Fruit fly (Drosophila melanogaster) whole organism, embryonic: Measurements from ENCODE around the gene CG43072.

Experiments
- Atf3 ChIP-seq: fragments of 200-800 bp; sonication (Bioruptor generic); optimal IDR thresholded peaks from 3 replicates; lab custom pipeline; 2016; ENCODE audit warnings: missing biosample characterization, missing genetic modification characterization
- Bdp1 ChIP-seq: fragments of 200-800 bp; sonication (Bioruptor generic); optimal IDR thresholded peaks from 3 replicates; lab custom pipeline; 2016; ENCODE audit warnings: missing biosample characterization, missing genetic modification characterization
- CG10209 ChIP-seq: fragments of 200-800 bp; sonication (Bioruptor generic); optimal IDR thresholded peaks from 3 replicates; lab custom pipeline; 2017; ENCODE audit warnings: missing biosample characterization, mild to moderate bottlenecking, missing genetic modification characterization, missing genetic modification reagents
- CG11560 ChIP-seq: fragments of 200-800 bp; sonication (Bioruptor generic); IDR thresholded peaks from 3 replicates; pipeline ENCODE4 v1.3.6; 2022; ENCODE audit warnings: missing biosample characterization, missing genetic modification characterization
- CG12219 ChIP-seq: fragments of 200-800 bp; sonication (Bioruptor generic); optimal IDR thresholded peaks from 3 replicates; lab custom pipeline; 2018; ENCODE audit warnings: missing biosample characterization, mild to moderate bottlenecking, missing genetic modification characterization
- CG12391 ChIP-seq: fragments of 200-800 bp; sonication (Bioruptor generic); optimal IDR thresholded peaks from 3 replicates; lab custom pipeline; 2018; ENCODE audit warnings: missing biosample characterization, mild to moderate bottlenecking, missing genetic modification characterization, moderate library complexity
- CG14050 ChIP-seq: fragments of 200-800 bp; sonication (Bioruptor generic); IDR thresholded peaks from 3 replicates; pipeline ENCODE4 v1.3.6; 2022; ENCODE audit warnings: missing biosample characterization, missing genetic modification characterization
- CG14441 ChIP-seq: fragments of 200-800 bp; sonication (Bioruptor generic); IDR thresholded peaks from 2 replicates; pipeline ENCODE4 v1.3.6; 2022; ENCODE audit warnings: missing biosample characterization, missing genetic modification characterization
- CG14710 ChIP-seq: fragments of 200-800 bp; sonication (Bioruptor generic); optimal IDR thresholded peaks from 3 replicates; lab custom pipeline; 2019; ENCODE audit warnings: missing biosample characterization, mild to moderate bottlenecking, missing genetic modification characterization, moderate library complexity
- CG14860 ChIP-seq: fragments of 200-800 bp; sonication (Bioruptor generic); IDR thresholded peaks from 3 replicates; pipeline ENCODE4 v1.3.6; 2022; ENCODE audit warnings: missing biosample characterization, missing genetic modification characterization; ENCODE audit not compliant: partially characterized antibody
- CG15011 ChIP-seq: fragments of 200-800 bp; sonication (Bioruptor generic); optimal IDR thresholded peaks from 3 replicates; lab custom pipeline; 2018; ENCODE audit warnings: missing biosample characterization, mild to moderate bottlenecking, missing genetic modification characterization
- CG1529 ChIP-seq: fragments of 200-800 bp; sonication (Bioruptor generic); optimal IDR thresholded peaks from 3 replicates; lab custom pipeline; 2018; ENCODE audit warnings: missing biosample characterization, missing genetic modification characterization
- CG15696 ChIP-seq: fragments of 200-800 bp; sonication (Bioruptor generic); optimal IDR thresholded peaks from 2 replicates; lab custom pipeline; 2019; ENCODE audit warnings: missing biosample characterization, mild to moderate bottlenecking, missing genetic modification characterization, moderate library complexity
- CG17359 ChIP-seq: fragments of 200-800 bp; sonication (Bioruptor generic); optimal IDR thresholded peaks from 3 replicates; lab custom pipeline; 2018; ENCODE audit warnings: missing biosample characterization, mild to moderate bottlenecking, missing genetic modification characterization, moderate library complexity
- CG18764 ChIP-seq: fragments of 200-800 bp; sonication (Bioruptor generic); optimal IDR thresholded peaks from 3 replicates; lab custom pipeline; 2016; ENCODE audit warnings: missing biosample characterization, missing genetic modification characterization
- CG3281 ChIP-seq: fragments of 200-800 bp; sonication (Bioruptor generic); optimal IDR thresholded peaks from 3 replicates; lab custom pipeline; 2017; ENCODE audit warnings: missing biosample characterization, mild to moderate bottlenecking, missing genetic modification characterization
- CG6765 ChIP-seq: fragments of 200-800 bp; sonication (Bioruptor generic); optimal IDR thresholded peaks from 3 replicates; lab custom pipeline; 2017; ENCODE audit warnings: missing biosample characterization, mild to moderate bottlenecking, missing genetic modification characterization
- CG8924 ChIP-seq: fragments of 200-800 bp; optimal IDR thresholded peaks from 3 replicates; lab custom pipeline; 2019; ENCODE audit warnings: missing biosample characterization, mild to moderate bottlenecking, missing genetic modification characterization, moderate library complexity
- CoRest ChIP-seq: fragments of 200-800 bp; sonication (Bioruptor generic); optimal IDR thresholded peaks from 3 replicates; lab custom pipeline; 2018; ENCODE audit warnings: missing biosample characterization, mild to moderate bottlenecking, missing genetic modification characterization, moderate library complexity
- Ets97D ChIP-seq: fragments of 200-800 bp; sonication (Bioruptor generic); optimal IDR thresholded peaks from 3 replicates; lab custom pipeline; 2016; ENCODE audit warnings: missing biosample characterization, missing genetic modification characterization
- HHEX ChIP-seq: fragments of 200-800 bp; sonication (Bioruptor generic); optimal IDR thresholded peaks from 3 replicates; lab custom pipeline; 2017; ENCODE audit warnings: missing biosample characterization, mild to moderate bottlenecking, missing genetic modification characterization, missing genetic modification reagents
- HLHmδ ChIP-seq: fragments of 200-800 bp; sonication (Bioruptor generic); optimal IDR thresholded peaks from 2 replicates; lab custom pipeline; 2018; ENCODE audit warnings: missing biosample characterization, mild to moderate bottlenecking, missing genetic modification characterization, moderate library complexity
- HmgZ ChIP-seq: fragments of 200-800 bp; sonication (Bioruptor generic); optimal IDR thresholded peaks from 2 replicates; lab custom pipeline; 2018; ENCODE audit warnings: missing biosample characterization, mild to moderate bottlenecking, missing genetic modification characterization
- Hmr ChIP-seq: fragments of 200-800 bp; sonication (Bioruptor generic); optimal IDR thresholded peaks from 3 replicates; lab custom pipeline; 2017; ENCODE audit warnings: mild to moderate bottlenecking, missing biosample characterization, missing genetic modification reagents, missing genetic modification characterization
- Hsf ChIP-seq: fragments of 200-800 bp; sonication (Bioruptor generic); optimal IDR thresholded peaks from 3 replicates; lab custom pipeline; 2016; ENCODE audit warnings: missing biosample characterization, missing genetic modification characterization
- Oli ChIP-seq: fragments of 200-800 bp; sonication (Bioruptor generic); optimal IDR thresholded peaks from 2 replicates; lab custom pipeline; 2018; ENCODE audit warnings: missing biosample characterization, mild to moderate bottlenecking, missing genetic modification characterization, moderate library complexity
- Ptx1 ChIP-seq: fragments of 200-800 bp; sonication (Bioruptor generic); IDR thresholded peaks from 2 replicates; pipeline ENCODE4 v1.3.6; 2022; ENCODE audit warnings: missing biosample characterization, missing genetic modification characterization
- TFAM ChIP-seq: fragments of 200-800 bp; sonication (Bioruptor generic); optimal IDR thresholded peaks from 2 replicates; lab custom pipeline; 2017; ENCODE audit warnings: missing biosample characterization, missing genetic modification characterization, inconsistent platforms
- az2 ChIP-seq: fragments of 200-800 bp; sonication (Bioruptor generic); optimal IDR thresholded peaks from 3 replicates; lab custom pipeline; 2016; ENCODE audit warnings: missing biosample characterization, missing genetic modification characterization
- chn ChIP-seq: fragments of 200-800 bp; sonication (Bioruptor generic); optimal IDR thresholded peaks from 2 replicates; lab custom pipeline; 2016; ENCODE audit warnings: missing biosample characterization, missing genetic modification characterization
- dati ChIP-seq: fragments of 200-800 bp; sonication (Bioruptor generic); IDR thresholded peaks from 2 replicates; pipeline ENCODE4 v1.3.6; 2022; ENCODE audit warnings: missing biosample characterization, missing genetic modification characterization
- dmrt11E ChIP-seq: fragments of 200-800 bp; sonication (Bioruptor generic); optimal IDR thresholded peaks from 3 replicates; lab custom pipeline; 2018; ENCODE audit warnings: missing biosample characterization, mild to moderate bottlenecking, missing genetic modification characterization, moderate library complexity
- eyg ChIP-seq: fragments of 200-800 bp; sonication (Bioruptor generic); optimal IDR thresholded peaks from 3 replicates; lab custom pipeline; 2016; ENCODE audit warnings: missing biosample characterization, missing genetic modification characterization
- ftz-f1 ChIP-seq: fragments of 200-800 bp; sonication (Bioruptor generic); optimal IDR thresholded peaks from 2 replicates; lab custom pipeline; 2016; ENCODE audit warnings: missing biosample characterization, missing genetic modification characterization
- gsb-n ChIP-seq: fragments of 200-800 bp; sonication (Bioruptor generic); optimal IDR thresholded peaks from 3 replicates; lab custom pipeline; 2018; ENCODE audit warnings: missing biosample characterization, mild to moderate bottlenecking, missing genetic modification characterization
- gt ChIP-seq: fragments of 200-800 bp; sonication (Bioruptor generic); IDR thresholded peaks from 2 replicates; pipeline ENCODE4 v1.3.6; 2022; ENCODE audit warnings: missing biosample characterization, missing genetic modification characterization
- hb ChIP-seq: fragments of 200-800 bp; sonication (Bioruptor generic); IDR thresholded peaks from 3 replicates; pipeline ENCODE4 v1.3.6; 2022; ENCODE audit warnings: missing biosample characterization, missing genetic modification characterization; ENCODE audit not compliant: partially characterized antibody
- hth ChIP-seq: fragments of >200 bp; optimal IDR thresholded peaks from 2 replicates; lab custom pipeline; 2017; ENCODE audit warnings: inconsistent platforms
- jigr1 ChIP-seq: fragments of 200-800 bp; sonication (Bioruptor generic); IDR thresholded peaks from 3 replicates; pipeline ENCODE4 v1.3.6; 2022; ENCODE audit warnings: missing biosample characterization, missing genetic modification characterization
- kni ChIP-seq: fragments of 200-800 bp; sonication (Bioruptor generic); optimal IDR thresholded peaks from 3 replicates; lab custom pipeline; 2017; ENCODE audit warnings: mild to moderate bottlenecking, missing biosample characterization, missing genetic modification reagents, missing genetic modification characterization
- lab ChIP-seq: fragments of 200-800 bp; sonication (Bioruptor generic); optimal IDR thresholded peaks from 3 replicates; lab custom pipeline; 2017; ENCODE audit warnings: missing biosample characterization, missing genetic modification characterization, mild to moderate bottlenecking, moderate library complexity, missing genetic modification reagents
- nom ChIP-seq: fragments of 200-800 bp; sonication (Bioruptor generic); optimal IDR thresholded peaks from 2 replicates; lab custom pipeline; 2017; ENCODE audit warnings: missing biosample characterization, missing genetic modification characterization, mild to moderate bottlenecking, moderate library complexity, missing genetic modification reagents
- otp ChIP-seq: fragments of 200-800 bp; sonication (Bioruptor generic); IDR thresholded peaks from 3 replicates; pipeline ENCODE4, ENCODE4 v1.3.6; 2022; ENCODE audit warnings: missing biosample characterization, missing genetic modification characterization
- ranshi ChIP-seq: fragments of 200-800 bp; sonication (Bioruptor generic); IDR thresholded peaks from 2 replicates; pipeline ENCODE4 v1.3.6; 2022; ENCODE audit warnings: missing biosample characterization, missing genetic modification characterization
- rib ChIP-seq: fragments of 200-800 bp; sonication (Bioruptor generic); IDR thresholded peaks from 2 replicates; pipeline ENCODE4 v1.3.6; 2022; ENCODE audit warnings: missing biosample characterization, missing genetic modification characterization
- sens-2 ChIP-seq: fragments of 200-800 bp; sonication (Bioruptor generic); IDR thresholded peaks from 2 replicates; pipeline ENCODE4 v1.3.6; 2022; ENCODE audit warnings: missing biosample characterization, missing genetic modification characterization
- ssp ChIP-seq: fragments of 200-800 bp; sonication (Bioruptor generic); IDR thresholded peaks from 2 replicates; pipeline ENCODE4 v1.3.6; 2022; ENCODE audit warnings: missing biosample characterization, missing genetic modification characterization
- vnd ChIP-seq: fragments of 200-800 bp; sonication (Bioruptor generic); IDR thresholded peaks from 3 replicates; pipeline ENCODE4 v1.3.6; 2022; ENCODE audit warnings: missing biosample characterization, missing genetic modification characterization; ENCODE audit not compliant: partially characterized antibody
- z ChIP-seq: fragments of 200-800 bp; sonication (Bioruptor generic); IDR thresholded peaks from 3 replicates; pipeline ENCODE4 v1.3.6; 2022; ENCODE audit warnings: missing biosample characterization, missing genetic modification characterization

CG43072 gene

dm6 chr3L:21034281-21035221 lies 31.1 kb upstream of the CG43072 start, which contains the start of gene siz (continued):
- TF ChIP-seq CG8924 (tag; lab: Kevin White, UChicago) (peak; percentile 49), Bdp1 (GFP tag; lab: Kevin White, UChicago) (no peak), Hsf (GFP tag; lab: Kevin White, UChicago) (peak; percentile 36), nom (peak; percentile 72), CG11560 (tag; lab: Robert Waterston, UW) (no peak), ftz-f1 (GFP tag; lab: Kevin White, UChicago) (peak; percentile 33), CG10209 (GFP tag; lab: Kevin White, UChicago) (no peak), HmgZ (peak; percentile 67), CG17359 (peak; percentile 8), HLHmδ (peak; percentile 44), CG12391 (peak; percentile 75), az2 (no peak), lab (GFP tag; lab: Kevin White, UChicago) (peak; percentile 58), dati (GFP tag; lab: Robert Waterston, UW) (no peak), HHEX (no peak), Ets97D (GFP tag; lab: Kevin White, UChicago) (peak; percentile 57), CG18764 (GFP tag; lab: Kevin White, UChicago) (no peak), CG3281 (GFP tag; lab: Kevin White, UChicago) (peak; percentile 32), hth (lab: Kevin White, UChicago) (no peak), eyg (GFP tag; lab: Kevin White, UChicago) (no peak), kni (peak; percentile 2), ssp (GFP tag; lab: Robert Waterston, UW) (no peak), CG12219 (peak; percentile 41), CG14441 (GFP tag; lab: Robert Waterston, UW) (no peak), jigr1 (no peak), gsb-n (tag; lab: Kevin White, UChicago) (peak; percentile 45), ranshi (GFP tag; lab: Robert Waterston, UW) (peak; percentile 26; the same call in 1 of the 2 replicates), CG14860 (GFP tag; lab: Robert Waterston, UW) (no peak), hb (GFP tag; lab: Robert Waterston, UW) (no peak), CG14710 (peak; percentile 70), CoRest (peak; percentile 54), z (GFP tag; lab: Robert Waterston, UW) (no peak), sens-2 (no peak), TFAM (no peak), CG1529 (no peak), Ptx1 (GFP tag; lab: Robert Waterston, UW) (no peak), Hmr (GFP tag; lab: Kevin White, UChicago) (peak; percentile 70), vnd (GFP tag; lab: Robert Waterston, UW) (no peak), Atf3 (no peak), Oli (tag; lab: Kevin White, UChicago) (no peak), CG15696 (tag; lab: Kevin White, UChicago) (no peak), chn (GFP tag; lab: Kevin White, UChicago) (peak; percentile 20), otp (GFP tag; lab: Robert Waterston, UW) (no peak), dmrt11E (tag; lab: Kevin White, UChicago) (no peak), rib (GFP tag; lab: Robert Waterston, UW) (peak; percentile 52; the same call in 1 of the 2 replicates), CG6765 (peak; percentile 14), CG15011 (GFP tag; lab: Kevin White, UChicago) (peak; percentile 33), CG14050 (GFP tag; lab: Robert Waterston, UW) (no peak), gt (no peak)
